Fruit fly (Drosophila melanogaster) Kc167 (cell line): ENCODE results near the gene CG8097.

ENCODE experiments used
- Myc ChIP-seq: fragments of >200 bp; optimal IDR thresholded peaks from 2 replicates; lab custom pipeline; 2017; ENCODE audit warnings: missing external identifiers
- Sin3A ChIP-seq: fragments of >200 bp; optimal IDR thresholded peaks from 2 replicates; lab custom pipeline; 2018; ENCODE audit warnings: missing external identifiers
- h ChIP-seq: fragments of >200 bp; optimal IDR thresholded peaks from 3 replicates; lab custom pipeline; 2018; ENCODE audit warnings: missing external identifiers
- insv ChIP-seq: fragments of >200 bp; optimal IDR thresholded peaks from 3 replicates; lab custom pipeline; 2018; ENCODE audit warnings: missing external identifiers
- psq ChIP-seq: fragments of >200 bp; optimal IDR thresholded peaks from 2 replicates; lab custom pipeline; 2017; ENCODE audit warnings: missing external identifiers
- ttk ChIP-seq: sonication (Bioruptor generic); optimal IDR thresholded peaks from 2 replicates; lab custom pipeline; 2017; ENCODE audit warnings: missing external identifiers

The CG8097 gene

dm6 chrX:15599697-15600096 is 16.7 kb downstream of the CG8097 start:
- TF ChIP-seq h (lab: Kevin White, UChicago) (no peak), insv (lab: Kevin White, UChicago) (no peak)

dm6 chrX:15601285-15601684 is 18.3 kb downstream of the CG8097 start:
- TF ChIP-seq ttk (lab: Kevin White, UChicago) (no peak), psq (lab: Kevin White, UChicago) (no peak), h (lab: Kevin White, UChicago) (no peak), insv (lab: Kevin White, UChicago) (no peak), Myc (lab: Kevin White, UChicago) (no peak), Sin3A (lab: Kevin White, UChicago) (no peak)

- TF ChIP-seq h (lab: Kevin White, UChicago) (no peak), psq (lab: Kevin White, UChicago) (no peak), ttk (lab: Kevin White, UChicago) (no peak), Myc (lab: Kevin White, UChicago) (no peak), Sin3A (lab: Kevin White, UChicago) (no peak), insv (lab: Kevin White, UChicago) (no peak)
These were observed 19.5 kb downstream of the CG8097 start for dm6 chrX:15602438-15602837.

- TF ChIP-seq h (lab: Kevin White, UChicago) (no peak), ttk (lab: Kevin White, UChicago) (no peak), Myc (lab: Kevin White, UChicago) (no peak), psq (lab: Kevin White, UChicago) (no peak), Sin3A (lab: Kevin White, UChicago) (no peak), insv (lab: Kevin White, UChicago) (no peak)
These were observed 25.9 kb downstream of the CG8097 start for dm6 chrX:15608751-15609345.

- TF ChIP-seq Sin3A (lab: Kevin White, UChicago) (no peak), ttk (lab: Kevin White, UChicago) (no peak), Myc (lab: Kevin White, UChicago) (no peak), psq (lab: Kevin White, UChicago) (no peak), h (lab: Kevin White, UChicago) (no peak), insv (lab: Kevin White, UChicago) (no peak)
These were observed 26.4 kb downstream of the CG8097 start for dm6 chrX:15609351-15609750.

- TF ChIP-seq insv (lab: Kevin White, UChicago) (no peak), Myc (lab: Kevin White, UChicago) (no peak), psq (lab: Kevin White, UChicago) (no peak), ttk (lab: Kevin White, UChicago) (no peak), Sin3A (lab: Kevin White, UChicago) (no peak), h (lab: Kevin White, UChicago) (no peak)
These were observed 27.2 kb downstream of the CG8097 start for dm6 chrX:15610173-15610572.

dm6 chrX:15610957-15611356 is 28.0 kb downstream of the CG8097 start:
- TF ChIP-seq Sin3A (lab: Kevin White, UChicago) (no peak), h (lab: Kevin White, UChicago) (no peak)

- TF ChIP-seq insv (lab: Kevin White, UChicago) = no peak
- TF ChIP-seq h (lab: Kevin White, UChicago) = no peak
- TF ChIP-seq ttk (lab: Kevin White, UChicago) = no peak
- TF ChIP-seq Myc (lab: Kevin White, UChicago) = no peak
- no peak for TF ChIP-seq Sin3A (lab: Kevin White, UChicago)
- no peak for TF ChIP-seq psq (lab: Kevin White, UChicago)
These were observed 28.8 kb downstream of the CG8097 start for dm6 chrX:15611795-15612194.

- TF ChIP-seq insv (lab: Kevin White, UChicago) (no peak), Sin3A (lab: Kevin White, UChicago) (no peak), Myc (lab: Kevin White, UChicago) (no peak), h (lab: Kevin White, UChicago) (no peak), psq (lab: Kevin White, UChicago) (no peak), ttk (lab: Kevin White, UChicago) (no peak)
These were observed 32.5 kb downstream of the CG8097 start for dm6 chrX:15615426-15615825.

- TF ChIP-seq Myc (lab: Kevin White, UChicago) = no peak
These were observed 33.1 kb downstream of the CG8097 start for dm6 chrX:15616018-15616417.

- TF ChIP-seq h (lab: Kevin White, UChicago) (no peak), Myc (lab: Kevin White, UChicago) (no peak), ttk (lab: Kevin White, UChicago) (no peak), insv (lab: Kevin White, UChicago) (no peak), Sin3A (lab: Kevin White, UChicago) (no peak), psq (lab: Kevin White, UChicago) (no peak)
These were observed 33.6 kb downstream of the CG8097 start for dm6 chrX:15616532-15616931.

dm6 chrX:15617916-15618315 is 35.0 kb downstream of the CG8097 start:
- TF ChIP-seq h (lab: Kevin White, UChicago) (no peak), psq (lab: Kevin White, UChicago) (no peak), insv (lab: Kevin White, UChicago) (no peak), ttk (lab: Kevin White, UChicago) (no peak), Myc (lab: Kevin White, UChicago) (no peak), Sin3A (lab: Kevin White, UChicago) (no peak)
